ENCODE assay signal across 4 fruit fly cellular contexts in the genomic region with DNA sequence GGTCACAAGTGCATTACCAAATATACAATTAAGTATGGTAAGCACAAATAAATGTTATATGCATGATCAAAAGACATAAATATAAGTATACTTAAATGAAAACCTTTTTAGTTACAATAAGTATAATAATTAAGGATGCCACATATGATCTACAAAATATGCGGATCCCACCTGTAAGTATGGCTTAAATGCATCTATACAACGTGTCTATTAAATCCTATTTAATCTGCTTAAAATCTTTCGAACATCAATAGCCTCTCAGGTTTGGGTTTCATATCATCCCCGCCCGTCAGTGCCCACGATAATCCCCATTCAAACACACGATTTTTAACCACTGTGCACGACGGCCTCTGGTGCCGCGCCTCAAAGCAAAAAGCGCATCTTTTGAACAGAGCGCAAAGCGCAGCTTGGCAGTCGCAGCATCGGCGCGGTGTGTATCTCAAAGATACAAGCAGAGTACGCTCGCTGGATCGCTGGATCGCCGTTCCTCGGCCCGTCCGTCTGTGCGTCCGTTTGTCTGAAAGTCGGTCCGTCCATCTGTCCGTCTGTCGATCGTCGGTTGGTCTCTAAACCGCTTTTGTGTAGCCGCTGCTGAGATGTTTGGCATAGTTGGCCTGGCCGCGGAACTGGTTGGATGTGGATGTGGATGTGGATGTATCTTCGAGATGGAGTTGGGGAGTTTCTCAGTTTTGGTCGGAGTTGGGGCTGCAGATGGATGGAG.
A peak's percentile ranks its signal among the peaks of the same experiment; 100 is the strongest.
TF ChIP-seq lines count a peak whose summit lies in the region.

No protein-coding gene starts in this region.

- peak; percentile 17 for TF ChIP-seq CTCF in whole organism, embryonic (GFP tag; optimal IDR thresholded peaks at IDR 0.05; lab: Kevin White, UChicago)

TF ChIP-seq in whole organism, embryonic, 481 proteins besides CTCF, POLR2A, EP300 and RAD21 (continues in another document):
- TF ChIP-seq Doc2 (GFP tag; IDR thresholded peaks at IDR 0.05; lab: Robert Waterston, UW) (no peak), lilli (GFP tag; optimal IDR thresholded peaks at IDR 0.05; lab: Kevin White, UChicago) (peak; percentile 5), bbx (GFP tag; IDR thresholded peaks at IDR 0.05; lab: Robert Waterston, UW; ENCODE audit: partially characterized antibody) (peak; percentile 29; the same call in 1 of the 2 replicates), sens (GFP tag; lab: Kevin White, UChicago) (peak; percentile 83), Vsx1 (GFP tag; optimal IDR thresholded peaks at IDR 0.05; lab: Kevin White, UChicago) (no peak), dmrt11E (tag; optimal IDR thresholded peaks at IDR 0.05; lab: Kevin White, UChicago) (peak; percentile 30), CG5245 (GFP tag; optimal IDR thresholded peaks at IDR 0.05; lab: Kevin White, UChicago) (no peak), Sox102F (GFP tag; optimal IDR thresholded peaks at IDR 0.05; lab: Kevin White, UChicago) (peak; percentile 57), CG34376 (GFP tag; optimal IDR thresholded peaks at IDR 0.05; lab: Kevin White, UChicago) (no peak), schlank (tag; optimal IDR thresholded peaks at IDR 0.05; lab: Kevin White, UChicago) (no peak), Abd-B (GFP tag; optimal IDR thresholded peaks at IDR 0.05; lab: Kevin White, UChicago) (peak; percentile 2), D (optimal IDR thresholded peaks at IDR 0.05; lab: Kevin White, UChicago) (no peak), D (GFP tag; optimal IDR thresholded peaks at IDR 0.05; lab: Kevin White, UChicago) (peak; percentile 51), Antp (GFP tag; optimal IDR thresholded peaks at IDR 0.05; lab: Kevin White, UChicago) (no peak), CG10147 (GFP tag; optimal IDR thresholded peaks at IDR 0.05; lab: Kevin White, UChicago) (no peak), Blimp-1 (GFP tag; optimal IDR thresholded peaks at IDR 0.05; lab: Kevin White, UChicago) (peak; percentile 19), PHDP (tag; optimal IDR thresholded peaks at IDR 0.05; lab: Kevin White, UChicago) (peak; percentile 23), D19A (tag; optimal IDR thresholded peaks at IDR 0.05; lab: Kevin White, UChicago) (peak; percentile 37), Adf1 (GFP tag; IDR thresholded peaks at IDR 0.05; lab: Robert Waterston, UW) (no peak), ttk (GFP tag; IDR thresholded peaks at IDR 0.05; lab: Robert Waterston, UW) (no peak), CG10979 (tag; optimal IDR thresholded peaks at IDR 0.05; lab: Kevin White, UChicago) (peak; percentile 48)

TF ChIP-seq in whole organism, prepupa, 60 proteins besides CTCF, POLR2A, EP300 and RAD21 (continues in another document):
- peak; percentile 90 for TF ChIP-seq CG34406 (GFP tag; optimal IDR thresholded peaks at IDR 0.05; lab: Kevin White, UChicago)
- TF ChIP-seq CG9139 (GFP tag; optimal IDR thresholded peaks at IDR 0.05; lab: Kevin White, UChicago), result peak; percentile 71
- TF ChIP-seq Sox15 (GFP tag; optimal IDR thresholded peaks at IDR 0.05; lab: Kevin White, UChicago), result peak; percentile 91
- TF ChIP-seq CG10669 (GFP tag; optimal IDR thresholded peaks at IDR 0.05; lab: Kevin White, UChicago), result peak; percentile 85
- TF ChIP-seq Hr4 (GFP tag; optimal IDR thresholded peaks at IDR 0.05; lab: Kevin White, UChicago), result peak; percentile 89
- peak; percentile 90 for TF ChIP-seq CG8632 (GFP tag; optimal IDR thresholded peaks at IDR 0.05; lab: Kevin White, UChicago)
- peak; percentile 56 for TF ChIP-seq CG1621 (tag; optimal IDR thresholded peaks at IDR 0.05; lab: Kevin White, UChicago)
- peak; percentile 89 for TF ChIP-seq CG4318 (GFP tag; optimal IDR thresholded peaks at IDR 0.05; lab: Kevin White, UChicago)
- TF ChIP-seq pdm3 (GFP tag; optimal IDR thresholded peaks at IDR 0.05; lab: Kevin White, UChicago), result peak; percentile 87
- peak; percentile 90 for TF ChIP-seq net (GFP tag; optimal IDR thresholded peaks at IDR 0.05; lab: Kevin White, UChicago)
- peak; percentile 76 for TF ChIP-seq Ets21C (GFP tag; optimal IDR thresholded peaks at IDR 0.05; lab: Kevin White, UChicago)
- 0 out of 2 replicates have a peak, but pooled peaks have one; percentile 23 for TF ChIP-seq Gug (GFP tag; IDR thresholded peaks at IDR 0.05; lab: Robert Waterston, UW)
- peak; percentile 75 for TF ChIP-seq dsx (GFP tag; optimal IDR thresholded peaks at IDR 0.05; lab: Kevin White, UChicago; ENCODE audit: poor library complexity, severe bottlenecking)
- TF ChIP-seq topi (GFP tag; optimal IDR thresholded peaks at IDR 0.05; lab: Kevin White, UChicago), result peak; percentile 91
- TF ChIP-seq CG3032 (tag; optimal IDR thresholded peaks at IDR 0.05; lab: Kevin White, UChicago), result peak; percentile 88
- TF ChIP-seq CG8319 (GFP tag; optimal IDR thresholded peaks at IDR 0.05; lab: Kevin White, UChicago), result peak; percentile 82
- TF ChIP-seq Lpt (GFP tag; optimal IDR thresholded peaks at IDR 0.05; lab: Kevin White, UChicago), result peak; percentile 58
- TF ChIP-seq CG6808 (GFP tag; optimal IDR thresholded peaks at IDR 0.05; lab: Kevin White, UChicago), result peak; percentile 91
- peak; percentile 90 for TF ChIP-seq CG6792 (GFP tag; optimal IDR thresholded peaks at IDR 0.05; lab: Kevin White, UChicago)
- TF ChIP-seq eg (GFP tag; IDR thresholded peaks at IDR 0.05; lab: Robert Waterston, UW), result peak; percentile 57; the same call in 2 of the 3 replicates

TF ChIP-seq in whole organism, pupa, 21 proteins besides CTCF, POLR2A, EP300 and RAD21:
- TF ChIP-seq CG8301 (tag; optimal IDR thresholded peaks at IDR 0.05; lab: Kevin White, UChicago) (peak; percentile 87), CG9948 (tag; optimal IDR thresholded peaks at IDR 0.05; lab: Kevin White, UChicago) (peak; percentile 89), CG15710 (tag; optimal IDR thresholded peaks at IDR 0.05; lab: Kevin White, UChicago) (peak; percentile 87), Ets98B (GFP tag; IDR thresholded peaks at IDR 0.05; lab: Robert Waterston, UW) (no peak), CG8159 (tag; optimal IDR thresholded peaks at IDR 0.05; lab: Kevin White, UChicago) (peak; percentile 93), CG4496 (GFP tag; IDR thresholded peaks at IDR 0.05; lab: Robert Waterston, UW) (peak; percentile 49; the same call in 1 of the 3 replicates), CG13204 (GFP tag; optimal IDR thresholded peaks at IDR 0.05; lab: Kevin White, UChicago) (peak; percentile 98), Pif1B (GFP tag; optimal IDR thresholded peaks at IDR 0.05; lab: Kevin White, UChicago) (peak; percentile 87), CG14655 (GFP tag; optimal IDR thresholded peaks at IDR 0.05; lab: Kevin White, UChicago) (peak; percentile 90), CG10348 (GFP tag; IDR thresholded peaks at IDR 0.05; lab: Robert Waterston, UW) (no peak), CG17806 (tag; optimal IDR thresholded peaks at IDR 0.05; lab: Kevin White, UChicago) (peak; percentile 81), Pif1A (GFP tag; optimal IDR thresholded peaks at IDR 0.05; lab: Kevin White, UChicago) (peak; percentile 90), D1 (tag; optimal IDR thresholded peaks at IDR 0.05; lab: Kevin White, UChicago) (peak; percentile 74), gl (tag; optimal IDR thresholded peaks at IDR 0.05; lab: Kevin White, UChicago) (peak; percentile 61), fd96Ca (GFP tag; IDR thresholded peaks at IDR 0.05; lab: Robert Waterston, UW) (peak; percentile 36; the same call in 1 of the 3 replicates), Snoo (tag; optimal IDR thresholded peaks at IDR 0.05; lab: Kevin White, UChicago) (peak; percentile 79), EcR (GFP tag; optimal IDR thresholded peaks at IDR 0.05; lab: Kevin White, UChicago) (peak; percentile 67), CG34367 (tag; optimal IDR thresholded peaks at IDR 0.05; lab: Kevin White, UChicago) (peak; percentile 77), CG12605 (GFP tag; IDR thresholded peaks at IDR 0.05; lab: Robert Waterston, UW) (no peak; the same call in 1 of the 2 replicates), CG32121 (GFP tag; IDR thresholded peaks at IDR 0.05; lab: Robert Waterston, UW) (0 out of 2 replicates have a peak, but pooled peaks have one; percentile 17), rn (GFP tag; IDR thresholded peaks at IDR 0.05; lab: Robert Waterston, UW) (peak; percentile 45; the same call in 1 of the 2 replicates)

TF ChIP-seq in whole organism, wandering third instar larva, 38 proteins besides CTCF, POLR2A, EP300 and RAD21 (continues in another document):
- TF ChIP-seq h (GFP tag; optimal IDR thresholded peaks at IDR 0.05; lab: Kevin White, UChicago) (peak; percentile 83), Dif (GFP tag; optimal IDR thresholded peaks at IDR 0.05; lab: Kevin White, UChicago; ENCODE audit: partially characterized antibody) (peak; percentile 29), fru (GFP tag; optimal IDR thresholded peaks at IDR 0.05; lab: Kevin White, UChicago) (peak; percentile 84), dmrt93B (GFP tag; optimal IDR thresholded peaks at IDR 0.05; lab: Kevin White, UChicago) (peak; percentile 56), ey (GFP tag; optimal IDR thresholded peaks at IDR 0.05; lab: Kevin White, UChicago) (peak; percentile 72), Mio (GFP tag; optimal IDR thresholded peaks at IDR 0.05; lab: Kevin White, UChicago) (no peak), Jra (GFP tag; optimal IDR thresholded peaks at IDR 0.05; lab: Kevin White, UChicago) (no peak), sv (GFP tag; optimal IDR thresholded peaks at IDR 0.05; lab: Kevin White, UChicago) (peak; percentile 20), foxo (GFP tag; optimal IDR thresholded peaks at IDR 0.05; lab: Kevin White, UChicago) (peak in 1 of 2 experiments; percentile 79), Hr83 (GFP tag; optimal IDR thresholded peaks at IDR 0.05; lab: Kevin White, UChicago; ENCODE audit: poor library complexity, severe bottlenecking) (peak; percentile 27), pan (optimal IDR thresholded peaks at IDR 0.05; lab: Kevin White, UChicago) (no peak), Hr78 (GFP tag; optimal IDR thresholded peaks at IDR 0.05; lab: Kevin White, UChicago) (no peak), sage (GFP tag; optimal IDR thresholded peaks at IDR 0.05; lab: Kevin White, UChicago) (peak; percentile 70), brk (GFP tag; optimal IDR thresholded peaks at IDR 0.05; lab: Kevin White, UChicago) (peak; percentile 3), Sp1 (GFP tag; optimal IDR thresholded peaks at IDR 0.05; lab: Kevin White, UChicago) (peak; percentile 79), Hnf4 (GFP tag; optimal IDR thresholded peaks at IDR 0.05; lab: Kevin White, UChicago) (peak; percentile 23), HLH106 (tag; optimal IDR thresholded peaks at IDR 0.05; lab: Kevin White, UChicago) (peak; percentile 74), psq (GFP tag; optimal IDR thresholded peaks at IDR 0.05; lab: Kevin White, UChicago) (peak; percentile 86), CG9705 (GFP tag; optimal IDR thresholded peaks at IDR 0.05; lab: Kevin White, UChicago) (peak; percentile 13), woc (GFP tag; optimal IDR thresholded peaks at IDR 0.05; lab: Kevin White, UChicago) (peak; percentile 72), rgr (GFP tag; optimal IDR thresholded peaks at IDR 0.05; lab: Kevin White, UChicago) (peak; percentile 58), GATAd (GFP tag; optimal IDR thresholded peaks at IDR 0.05; lab: Kevin White, UChicago) (no peak), tai (GFP tag; optimal IDR thresholded peaks at IDR 0.05; lab: Kevin White, UChicago) (peak; percentile 63), Abd-B (GFP tag; optimal IDR thresholded peaks at IDR 0.05; lab: Kevin White, UChicago) (no peak), CG32264 (GFP tag; optimal IDR thresholded peaks at IDR 0.05; lab: Kevin White, UChicago) (peak; percentile 31)
